Worm (Caenorhabditis elegans) whole organism, midembryonic: ENCODE measurements around the gene pqn-39.
A peak's percentile ranks its signal among the peaks of the same experiment; 100 is the strongest.

Experiments used
- flt-1 ChIP-seq: fragments of 200-800 bp; sonication (Bioruptor generic); IDR thresholded peaks from 2 replicates; pipeline ENCODE4 v1.3.6; 2022; ENCODE audit warnings: missing genetic modification characterization, missing compliant biosample characterization
- med-1 ChIP-seq: sonication (generic microtip); optimal IDR thresholded peaks from 2 replicates; lab custom pipeline; 2017; ENCODE audit warnings: missing genetic modification characterization, mild to moderate bottlenecking, missing compliant biosample characterization, antibody characterized with exemption, missing genetic modification reagents; ENCODE audit not compliant: insufficient read depth
- ref-1 ChIP-seq: fragments of 200-800 bp; sonication (Bioruptor generic); conservative IDR thresholded peaks from 2 replicates; pipeline ENCODE4 v1.3.6; 2022; ENCODE audit warnings: missing genetic modification reagents, missing genetic modification characterization, missing compliant biosample characterization

DNA sequence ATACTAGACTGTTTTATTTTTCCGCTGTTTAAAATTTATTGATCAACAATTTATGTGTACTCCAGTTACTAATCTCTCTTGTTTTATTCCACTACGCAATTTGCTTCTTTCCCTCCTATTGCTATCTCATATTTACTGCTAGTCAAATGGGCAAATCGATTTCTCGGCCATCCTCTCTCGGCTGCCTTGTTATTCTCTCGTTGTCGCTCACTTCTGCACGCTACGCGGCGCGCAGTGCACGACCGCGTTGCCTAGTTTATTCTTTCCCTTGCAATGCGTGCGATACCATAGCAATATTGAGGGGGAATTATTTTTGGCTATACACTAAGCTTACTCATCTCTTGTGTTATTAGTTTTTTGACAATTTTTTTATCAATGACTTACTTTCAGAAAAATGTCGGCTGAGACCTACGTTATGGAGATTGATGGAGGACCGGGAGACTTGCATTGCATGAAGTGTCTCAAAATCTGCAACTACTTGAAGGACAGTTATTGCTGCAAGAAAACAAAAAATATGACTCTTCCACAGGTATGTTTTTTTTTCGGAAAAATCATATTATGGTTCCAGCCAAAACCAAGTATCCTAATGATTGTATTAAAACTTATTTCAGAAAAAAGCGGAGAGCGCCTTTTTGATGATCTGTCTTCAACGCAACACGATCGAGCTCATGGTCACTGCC, 9.1 kb upstream of the pqn-39 start, which contains the start of gene F48F7.6:
- TF ChIP-seq ref-1 (GFP tag; lab: Robert Waterston, UW) (no peak), med-1 (GFP tag; lab: Kevin White, UChicago) (no peak), flt-1 (GFP tag; lab: Robert Waterston, UW) (peak; percentile 76; the same call in 1 of the 2 replicates)
